Worm (Caenorhabditis elegans) whole organism, L3 larva: Measurements from ENCODE around the gene srz-12.

Experiments
- R02D3.7 ChIP-seq: fragments of 150-350 bp; optimal IDR thresholded peaks from 2 replicates; lab custom pipeline; 2014; ENCODE audit warnings: missing biosample characterization, missing genetic modification characterization
- aly-2 ChIP-seq: fragments of 150-350 bp; optimal IDR thresholded peaks from 2 replicates; lab custom pipeline; 2014; ENCODE audit warnings: missing biosample characterization, missing genetic modification characterization
- ama-1 ChIP-seq: fragments of 150-350 bp; optimal IDR thresholded peaks from 2 replicates; lab custom pipeline; 2018
- ceh-16 ChIP-seq: sonication (generic microtip); optimal IDR thresholded peaks from 2 replicates; lab custom pipeline; 2017; ENCODE audit warnings: missing biosample characterization, missing genetic modification characterization
- ceh-28 ChIP-seq: fragments of 150-350 bp; optimal IDR thresholded peaks from 2 replicates; lab custom pipeline; 2014; ENCODE audit warnings: missing biosample characterization, missing genetic modification reagents, missing genetic modification characterization
- ceh-82 ChIP-seq: fragments of 150-350 bp; optimal IDR thresholded peaks from 2 replicates; lab custom pipeline; 2014; ENCODE audit warnings: missing biosample characterization, missing genetic modification characterization
- ceh-9 ChIP-seq: sonication (generic microtip); optimal IDR thresholded peaks from 2 replicates; lab custom pipeline; 2018; ENCODE audit warnings: missing biosample characterization, missing genetic modification characterization
- egl-27 ChIP-seq: sonication (generic microtip); optimal IDR thresholded peaks from 4 replicates; lab custom pipeline; 2017; ENCODE audit warnings: missing biosample characterization, missing genetic modification reagents, missing genetic modification characterization
- egl-5 ChIP-seq: fragments of 150-350 bp; optimal IDR thresholded peaks from 2 replicates; lab custom pipeline; 2017; ENCODE audit warnings: missing biosample characterization, missing genetic modification reagents, missing genetic modification characterization, inconsistent platforms
- elt-1 ChIP-seq: fragments of 150-350 bp; optimal IDR thresholded peaks from 2 replicates; lab custom pipeline; 2014; ENCODE audit warnings: missing biosample characterization, missing genetic modification characterization
- elt-2 ChIP-seq: sonication (generic microtip); optimal IDR thresholded peaks from 2 replicates; lab custom pipeline; 2016; ENCODE audit warnings: missing genetic modification reagents, mild to moderate bottlenecking, missing genetic modification characterization, missing compliant biosample characterization
- elt-3 ChIP-seq, 3 experiments: fragments of 150-350 bp in 1 of 3; sonication (generic microtip) in 2 of 3; optimal IDR thresholded peaks; 2 replicates in 2 of 3; 4 replicates in 1 of 3; lab custom pipeline; 2014 to 2017; ENCODE audit warnings: missing biosample characterization in 3 of 3, missing genetic modification characterization in 3 of 3
- fkh-10 ChIP-seq: sonication (generic microtip); optimal IDR thresholded peaks from 2 replicates; lab custom pipeline; 2017; ENCODE audit warnings: missing biosample characterization, missing genetic modification reagents, missing genetic modification characterization
- fkh-2 ChIP-seq: fragments of 150-350 bp; optimal IDR thresholded peaks from 2 replicates; lab custom pipeline; 2014; ENCODE audit warnings: missing biosample characterization, missing genetic modification reagents, missing genetic modification characterization
- jun-1 ChIP-seq: fragments of 150-350 bp; optimal IDR thresholded peaks from 2 replicates; lab custom pipeline; 2014; ENCODE audit warnings: missing biosample characterization, missing genetic modification reagents, missing genetic modification characterization
- lin-15B ChIP-seq: fragments of 150-350 bp; optimal IDR thresholded peaks from 2 replicates; lab custom pipeline; 2014; ENCODE audit warnings: missing biosample characterization, missing genetic modification characterization
- lin-39 ChIP-seq: fragments of 150-350 bp; optimal IDR thresholded peaks from 2 replicates; lab custom pipeline; 2018; ENCODE audit warnings: missing biosample characterization, missing genetic modification reagents, missing genetic modification characterization
- lsy-12 ChIP-seq: sonication (generic microtip); optimal IDR thresholded peaks from 2 replicates; lab custom pipeline; 2016; ENCODE audit warnings: mild to moderate bottlenecking, missing genetic modification characterization, missing compliant biosample characterization
- mml-1 ChIP-seq: fragments of 150-350 bp; sonication (generic microtip); optimal IDR thresholded peaks from 3 replicates; lab custom pipeline; 2014; ENCODE audit warnings: missing biosample characterization, missing genetic modification characterization
- nfya-1 ChIP-seq: sonication (generic microtip); optimal IDR thresholded peaks from 2 replicates; lab custom pipeline; 2017; ENCODE audit warnings: missing genetic modification characterization, mild to moderate bottlenecking, missing compliant biosample characterization, antibody characterized with exemption, moderate library complexity; ENCODE audit not compliant: insufficient read depth
- nhr-11 ChIP-seq: fragments of 150-350 bp; optimal IDR thresholded peaks from 2 replicates; lab custom pipeline; 2014; ENCODE audit warnings: missing biosample characterization, missing genetic modification characterization
- nhr-237 ChIP-seq: fragments of 150-350 bp; optimal IDR thresholded peaks from 2 replicates; lab custom pipeline; 2014; ENCODE audit warnings: missing biosample characterization, missing genetic modification characterization
- nhr-25 ChIP-seq: sonication (generic microtip); optimal IDR thresholded peaks from 2 replicates; lab custom pipeline; 2017; ENCODE audit warnings: missing biosample characterization, missing genetic modification characterization
- nhr-28 ChIP-seq: fragments of 150-350 bp; optimal IDR thresholded peaks from 2 replicates; lab custom pipeline; 2014; ENCODE audit warnings: missing biosample characterization, missing genetic modification characterization
- nhr-43 ChIP-seq: sonication (generic microtip); optimal IDR thresholded peaks from 2 replicates; lab custom pipeline; 2016; ENCODE audit warnings: mild to moderate bottlenecking, missing genetic modification characterization, missing compliant biosample characterization; ENCODE audit not compliant: poor library complexity, severe bottlenecking
- nhr-76 ChIP-seq: fragments of 150-350 bp; sonication (generic microtip); optimal IDR thresholded peaks from 5 replicates; lab custom pipeline; 2014; ENCODE audit warnings: missing biosample characterization, missing genetic modification characterization
- nhr-77 ChIP-seq: fragments of 150-350 bp; optimal IDR thresholded peaks from 2 replicates; lab custom pipeline; 2014; ENCODE audit warnings: missing biosample characterization, missing genetic modification characterization
- pha-4 ChIP-seq: fragments of 150-350 bp; optimal IDR thresholded peaks from 2 replicates; lab custom pipeline; 2014; ENCODE audit warnings: missing biosample characterization, missing genetic modification reagents, missing genetic modification characterization
- pqm-1 ChIP-seq: fragments of 150-350 bp; optimal IDR thresholded peaks from 2 replicates; lab custom pipeline; 2017; ENCODE audit warnings: missing biosample characterization, missing genetic modification characterization, inconsistent platforms
- skn-1 ChIP-seq: fragments of 150-350 bp; optimal IDR thresholded peaks from 2 replicates; lab custom pipeline; 2014; ENCODE audit warnings: missing biosample characterization, missing genetic modification characterization
- snpc-4 ChIP-seq: fragments of 150-350 bp; optimal IDR thresholded peaks from 2 replicates; lab custom pipeline; 2014; ENCODE audit warnings: missing biosample characterization, missing genetic modification characterization
- unc-39 ChIP-seq: sonication (generic microtip); optimal IDR thresholded peaks from 4 replicates; lab custom pipeline; 2017; ENCODE audit warnings: missing biosample characterization, missing genetic modification characterization
- ztf-11 ChIP-seq: fragments of 150-350 bp; optimal IDR thresholded peaks from 2 replicates; lab custom pipeline; 2014; ENCODE audit warnings: missing biosample characterization, missing genetic modification characterization
- ztf-4 ChIP-seq: fragments of 150-350 bp; optimal IDR thresholded peaks from 2 replicates; lab custom pipeline; 2014; ENCODE audit warnings: missing biosample characterization, missing genetic modification characterization

The srz-12 gene

DNA sequence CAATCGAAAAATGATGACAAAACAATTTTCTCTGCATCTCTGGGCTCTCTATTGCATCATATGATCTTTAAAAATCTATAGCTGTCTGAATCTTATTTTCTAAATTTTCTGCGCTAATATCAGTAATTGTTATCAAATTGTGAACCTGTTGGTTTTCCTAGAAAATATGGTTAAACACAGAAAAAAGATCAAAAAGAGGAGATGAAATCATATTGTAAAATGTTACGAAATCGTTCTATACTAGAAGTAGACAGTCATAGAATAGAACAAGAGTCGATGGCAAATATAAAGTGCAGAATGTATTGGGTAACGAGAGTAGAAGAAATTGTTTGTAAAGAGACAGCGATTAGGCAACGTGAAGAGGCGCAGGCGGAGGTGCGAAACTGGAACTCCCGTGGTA lies 18.2 kb upstream of the srz-12 start (continued):
- TF ChIP-seq R02D3.7 (tag; lab: Kevin White, UChicago), result no peak
- TF ChIP-seq ztf-4 (tag; lab: Kevin White, UChicago), result no peak
- no peak for TF ChIP-seq elt-1 (tag; lab: Kevin White, UChicago)
- TF ChIP-seq nhr-43, result no peak
- TF ChIP-seq nhr-76 (tag; lab: Kevin White, UChicago), result no peak
- TF ChIP-seq unc-39 (tag; lab: Kevin White, UChicago), result no peak
- TF ChIP-seq nhr-237 (tag; lab: Kevin White, UChicago), result no peak
- no peak for TF ChIP-seq snpc-4 (tag; lab: Kevin White, UChicago)
- peak in 1 of 3 experiments; percentile 8 for TF ChIP-seq elt-3 (tag; optimal IDR thresholded peaks at IDR 0.05; lab: Kevin White, UChicago)
- peak; percentile 63 for TF ChIP-seq egl-27 (tag; lab: Kevin White, UChicago)
- TF ChIP-seq lin-39 (tag; lab: Kevin White, UChicago), result no peak
- TF ChIP-seq lsy-12 (tag; lab: Kevin White, UChicago), result no peak
- TF ChIP-seq pha-4 (tag; lab: Kevin White, UChicago), result peak; percentile 84
- no peak for TF ChIP-seq egl-5
- TF ChIP-seq nhr-11 (tag; lab: Kevin White, UChicago), result no peak

- TF ChIP-seq nhr-25 (no peak), ztf-11 (tag; lab: Kevin White, UChicago) (no peak), unc-39 (tag; lab: Kevin White, UChicago) (no peak), elt-2 (tag; lab: Kevin White, UChicago) (peak; percentile 52), skn-1 (no peak), aly-2 (no peak), ceh-9 (tag; lab: Kevin White, UChicago) (no peak), pha-4 (tag; lab: Kevin White, UChicago) (peak; percentile 26), nhr-11 (tag; lab: Kevin White, UChicago) (no peak), pqm-1 (tag; lab: Kevin White, UChicago) (peak; percentile 66)
These were observed 17.5 kb upstream of the srz-12 start for ce11 chrV:15880033-15880432.

- TF ChIP-seq lin-15B (tag; lab: Kevin White, UChicago), result no peak
- TF ChIP-seq fkh-10 (GFP tag; lab: Kevin White, UChicago), result no peak
- no peak for TF ChIP-seq fkh-2 (tag; lab: Kevin White, UChicago)
- no peak for TF ChIP-seq elt-3 (tag; optimal IDR thresholded peaks at IDR 0.05; lab: Kevin White, UChicago)
- TF ChIP-seq ztf-4 (tag; lab: Kevin White, UChicago), result no peak
- no peak for TF ChIP-seq mml-1 (tag; lab: Kevin White, UChicago)
- no peak for TF ChIP-seq ceh-28 (tag; lab: Kevin White, UChicago)
- TF ChIP-seq ceh-82, result no peak
These were observed 17.0 kb upstream of the srz-12 start, which contains the start of gene nhr-84 for ce11 chrV:15879508-15879907. nhr-84 (minus strand) TSS chrV:15879608.

ce11 chrV:15876308-15876707 lies 13.8 kb upstream of the srz-12 start, which contains the start of gene nhr-102:
nhr-102 (minus strand) TSS chrV:15876408.
- no peak for TF ChIP-seq ceh-16
- peak; percentile 25 for TF ChIP-seq elt-2 (tag; lab: Kevin White, UChicago)

- TF ChIP-seq aly-2, result no peak
- peak; percentile 66 for TF ChIP-seq lsy-12 (tag; lab: Kevin White, UChicago)
- peak; percentile 36 for TF ChIP-seq R02D3.7 (tag; lab: Kevin White, UChicago)
- peak; percentile 36 for TF ChIP-seq lin-15B (tag; lab: Kevin White, UChicago)
- peak; percentile 69 for TF ChIP-seq nfya-1 (tag; lab: Kevin White, UChicago)
- TF ChIP-seq lin-39 (tag; lab: Kevin White, UChicago), result peak; percentile 86
- TF ChIP-seq unc-39 (tag; lab: Kevin White, UChicago), result no peak
- peak; percentile 52 for TF ChIP-seq jun-1 (tag; lab: Kevin White, UChicago)
- TF ChIP-seq nhr-43, result peak; percentile 87
- TF ChIP-seq elt-3 (tag; optimal IDR thresholded peaks at IDR 0.05; lab: Kevin White, UChicago), result peak in 1 of 3 experiments; percentile 67
- TF ChIP-seq pqm-1 (tag; lab: Kevin White, UChicago), result peak; percentile 53
- no peak for TF ChIP-seq fkh-2 (tag; lab: Kevin White, UChicago)
- TF ChIP-seq nhr-28 (tag; lab: Kevin White, UChicago), result no peak
- TF ChIP-seq ztf-4 (tag; lab: Kevin White, UChicago), result peak; percentile 36
- peak; percentile 34 for TF ChIP-seq ama-1 (lab: Kevin White, UChicago)
- peak; percentile 74 for TF ChIP-seq skn-1
- peak; percentile 13 for TF ChIP-seq ceh-16
- TF ChIP-seq ceh-82, result peak; percentile 66
- TF ChIP-seq elt-2 (tag; lab: Kevin White, UChicago), result peak; percentile 69
- TF ChIP-seq snpc-4 (tag; lab: Kevin White, UChicago), result peak; percentile 35
- TF ChIP-seq ceh-28 (tag; lab: Kevin White, UChicago), result no peak
- TF ChIP-seq nhr-11 (tag; lab: Kevin White, UChicago), result peak; percentile 18
- TF ChIP-seq nhr-77 (tag; lab: Kevin White, UChicago), result peak; percentile 45
These were observed 11.3 kb upstream of the srz-12 start for ce11 chrV:15873762-15874161.
